Worm (Caenorhabditis elegans) whole organism, midembryonic: Measurements from ENCODE around the gene Y41C4A.21.
A peak's percentile ranks its signal among the peaks of the same experiment; 100 is the strongest.

ENCODE experiments used
- T22C8.4 ChIP-seq: fragments of 200-800 bp; sonication (Bioruptor generic); IDR thresholded peaks from 2 replicates; pipeline ENCODE4 v1.3.6; 2022; ENCODE audit warnings: missing genetic modification characterization, missing compliant biosample characterization
- cog-1 ChIP-seq: sonication (generic microtip); optimal IDR thresholded peaks from 2 replicates; lab custom pipeline; 2016; ENCODE audit warnings: missing genetic modification characterization, missing compliant biosample characterization
- flt-1 ChIP-seq: fragments of 200-800 bp; sonication (Bioruptor generic); IDR thresholded peaks from 2 replicates; pipeline ENCODE4 v1.3.6; 2022; ENCODE audit warnings: missing genetic modification characterization, missing compliant biosample characterization
- klf-2 ChIP-seq: fragments of 200-800 bp; sonication (Bioruptor generic); conservative IDR thresholded peaks from 2 replicates; pipeline ENCODE4 v1.3.6; 2022; ENCODE audit warnings: missing genetic modification reagents, missing genetic modification characterization, missing compliant biosample characterization
- med-1 ChIP-seq: sonication (generic microtip); optimal IDR thresholded peaks from 2 replicates; lab custom pipeline; 2017; ENCODE audit warnings: missing genetic modification characterization, mild to moderate bottlenecking, missing compliant biosample characterization, antibody characterized with exemption, missing genetic modification reagents; ENCODE audit not compliant: insufficient read depth
- ref-1 ChIP-seq: fragments of 200-800 bp; sonication (Bioruptor generic); conservative IDR thresholded peaks from 2 replicates; pipeline ENCODE4 v1.3.6; 2022; ENCODE audit warnings: missing genetic modification reagents, missing genetic modification characterization, missing compliant biosample characterization
- tab-1 ChIP-seq: fragments of 200-800 bp; sonication (Bioruptor generic); IDR thresholded peaks from 2 replicates; pipeline ENCODE4 v1.3.6; 2022; ENCODE audit warnings: missing genetic modification characterization, missing compliant biosample characterization
- ztf-23 ChIP-seq: fragments of 200-800 bp; sonication (Bioruptor generic); IDR thresholded peaks from 2 replicates; pipeline ENCODE4 v1.3.6; 2022; ENCODE audit warnings: missing genetic modification reagents, missing genetic modification characterization, missing compliant biosample characterization
- ztf-29 ChIP-seq: fragments of 200-800 bp; sonication (Bioruptor generic); IDR thresholded peaks from 2 replicates; pipeline ENCODE4 v1.3.6; 2022; ENCODE audit warnings: missing genetic modification reagents, missing genetic modification characterization, missing compliant biosample characterization

Gene Y41C4A.21

ce11 chrIII:11732056-11732455 lies at the start of gene Y41C4A.21:
Y41C4A.21 (plus strand) TSS chrIII:11732356.
- TF ChIP-seq ztf-23 (GFP tag; lab: Robert Waterston, UW) = no peak
- TF ChIP-seq med-1 (GFP tag; lab: Kevin White, UChicago) = no peak
- no peak for TF ChIP-seq cog-1 (tag; lab: Kevin White, UChicago)
- no peak for TF ChIP-seq ztf-29 (GFP tag; lab: Robert Waterston, UW)
- no peak for TF ChIP-seq tab-1
- no peak for TF ChIP-seq klf-2 (GFP tag; lab: Robert Waterston, UW)
- no peak for TF ChIP-seq T22C8.4 (GFP tag; lab: Robert Waterston, UW)
- TF ChIP-seq flt-1 (GFP tag; lab: Robert Waterston, UW) = no peak

DNA sequence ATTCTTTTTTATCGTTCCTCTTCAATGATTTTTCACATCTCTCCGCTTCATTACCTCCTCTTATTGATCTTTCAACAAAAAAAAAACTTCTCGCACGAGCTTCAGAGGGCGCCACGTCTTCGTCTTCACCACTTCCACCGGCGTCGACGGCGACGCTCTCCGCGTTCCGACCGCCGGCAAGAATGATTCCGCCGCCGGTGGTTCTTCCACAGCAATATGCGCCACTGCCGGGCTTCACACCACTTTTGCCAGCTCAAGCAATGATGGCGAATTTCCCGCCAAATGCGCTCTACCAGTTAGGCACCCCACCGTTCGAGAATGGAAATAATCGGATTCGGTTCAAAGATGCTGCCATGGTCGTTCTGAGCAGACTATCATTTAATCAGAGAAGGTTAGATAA lies 49.1 kb upstream of the Y41C4A.21 start:
- no peak for TF ChIP-seq flt-1 (GFP tag; lab: Robert Waterston, UW)
- no peak for TF ChIP-seq tab-1
- no peak for TF ChIP-seq klf-2 (GFP tag; lab: Robert Waterston, UW)
- TF ChIP-seq ztf-23 (GFP tag; lab: Robert Waterston, UW) = no peak
- TF ChIP-seq cog-1 (tag; lab: Kevin White, UChicago) = no peak
- no peak for TF ChIP-seq med-1 (GFP tag; lab: Kevin White, UChicago)
- TF ChIP-seq ref-1 = no peak
- no peak for TF ChIP-seq ztf-29 (GFP tag; lab: Robert Waterston, UW)
- TF ChIP-seq T22C8.4 (GFP tag; lab: Robert Waterston, UW) = no peak

DNA sequence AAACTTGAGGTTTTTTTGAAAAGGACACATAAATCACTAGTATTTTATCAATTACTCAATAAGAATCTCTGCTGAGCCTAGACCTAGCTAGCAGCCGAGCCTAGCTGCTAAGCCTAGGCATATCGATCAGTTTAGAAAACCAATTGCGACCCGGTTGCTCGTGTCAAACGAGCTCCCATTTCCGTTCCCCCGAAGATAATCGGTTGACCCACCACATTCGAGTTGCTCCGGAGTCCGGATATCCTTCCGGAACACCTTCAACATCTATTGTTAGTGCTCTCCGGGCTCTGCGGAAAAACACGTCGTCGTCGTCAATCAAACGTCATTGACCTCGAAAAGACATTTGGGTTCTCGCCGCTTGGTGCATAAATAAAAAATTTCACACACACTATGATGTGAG lies 48.4 kb upstream of the Y41C4A.21 start:
- no peak for TF ChIP-seq klf-2 (GFP tag; lab: Robert Waterston, UW)
- TF ChIP-seq ztf-29 (GFP tag; lab: Robert Waterston, UW) = no peak
- TF ChIP-seq T22C8.4 (GFP tag; lab: Robert Waterston, UW) = no peak
- no peak for TF ChIP-seq flt-1 (GFP tag; lab: Robert Waterston, UW)
- no peak for TF ChIP-seq cog-1 (tag; lab: Kevin White, UChicago)
- no peak for TF ChIP-seq ref-1
- no peak for TF ChIP-seq tab-1

DNA sequence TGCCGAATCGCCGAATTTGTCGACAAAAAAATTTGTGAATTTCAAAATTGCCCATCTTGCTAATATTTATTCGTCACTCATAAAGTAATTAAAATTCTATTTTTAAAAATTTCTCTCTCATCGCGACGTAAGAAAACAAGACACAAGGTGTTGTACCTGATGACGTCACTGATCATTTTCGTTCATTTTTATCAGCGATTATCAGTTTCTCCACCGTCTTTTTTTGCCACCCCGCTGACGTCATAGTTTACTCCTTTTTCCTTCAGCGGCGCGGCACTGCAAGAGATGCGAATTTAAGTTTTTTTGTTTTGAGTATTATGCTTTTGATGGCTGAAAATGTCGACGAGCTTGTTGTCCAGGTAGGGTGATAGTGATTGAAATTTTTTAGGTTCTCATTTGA lies 47.4 kb upstream of the Y41C4A.21 start:
- TF ChIP-seq ztf-29 (GFP tag; lab: Robert Waterston, UW) (no peak), T22C8.4 (GFP tag; lab: Robert Waterston, UW) (no peak), ref-1 (no peak), flt-1 (GFP tag; lab: Robert Waterston, UW) (no peak), tab-1 (no peak), med-1 (GFP tag; lab: Kevin White, UChicago) (no peak), ztf-23 (GFP tag; lab: Robert Waterston, UW) (no peak), klf-2 (GFP tag; lab: Robert Waterston, UW) (no peak), cog-1 (tag; lab: Kevin White, UChicago) (no peak)

DNA sequence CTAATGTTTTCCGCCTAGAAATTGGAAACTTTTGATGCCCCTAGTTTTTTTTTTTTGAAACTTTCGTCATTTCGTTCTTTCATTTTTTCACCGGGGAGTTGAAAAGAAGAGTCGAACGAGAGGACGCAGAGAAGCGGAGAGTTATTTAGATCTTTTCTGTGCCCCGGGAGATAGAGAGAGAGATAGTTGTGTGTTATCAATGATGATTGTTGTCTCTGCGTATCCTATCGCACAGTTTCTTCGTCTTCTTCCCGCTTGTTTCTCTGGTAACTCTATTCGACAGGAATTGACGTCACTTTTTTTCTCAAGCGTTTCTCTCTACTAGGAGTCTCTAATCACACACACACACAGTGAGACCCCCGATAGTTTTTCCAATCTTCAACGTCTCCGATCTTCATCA lies 42.9 kb upstream of the Y41C4A.21 start:
- TF ChIP-seq ref-1 (no peak), flt-1 (GFP tag; lab: Robert Waterston, UW) (no peak), med-1 (GFP tag; lab: Kevin White, UChicago) (no peak), cog-1 (tag; lab: Kevin White, UChicago) (no peak), T22C8.4 (GFP tag; lab: Robert Waterston, UW) (no peak), ztf-29 (GFP tag; lab: Robert Waterston, UW) (no peak), ztf-23 (GFP tag; lab: Robert Waterston, UW) (no peak), klf-2 (GFP tag; lab: Robert Waterston, UW) (no peak), tab-1 (no peak)

- TF ChIP-seq ztf-23 (GFP tag; lab: Robert Waterston, UW) = no peak
- no peak for TF ChIP-seq T22C8.4 (GFP tag; lab: Robert Waterston, UW)
- no peak for TF ChIP-seq ztf-29 (GFP tag; lab: Robert Waterston, UW)
- TF ChIP-seq klf-2 (GFP tag; lab: Robert Waterston, UW) = no peak
- no peak for TF ChIP-seq cog-1 (tag; lab: Kevin White, UChicago)
Measured at ce11 chrIII:11689887-11690286, 42.3 kb upstream of the Y41C4A.21 start.

ce11 chrIII:11692380-11692779 lies 39.8 kb upstream of the Y41C4A.21 start:
- TF ChIP-seq med-1 (GFP tag; lab: Kevin White, UChicago) = no peak
- no peak for TF ChIP-seq klf-2 (GFP tag; lab: Robert Waterston, UW)
- TF ChIP-seq flt-1 (GFP tag; lab: Robert Waterston, UW) = no peak
- TF ChIP-seq T22C8.4 (GFP tag; lab: Robert Waterston, UW) = no peak
- TF ChIP-seq ztf-29 (GFP tag; lab: Robert Waterston, UW) = no peak
- TF ChIP-seq ref-1 = no peak
- no peak for TF ChIP-seq tab-1
- TF ChIP-seq ztf-23 (GFP tag; lab: Robert Waterston, UW) = no peak
- no peak for TF ChIP-seq cog-1 (tag; lab: Kevin White, UChicago)

DNA sequence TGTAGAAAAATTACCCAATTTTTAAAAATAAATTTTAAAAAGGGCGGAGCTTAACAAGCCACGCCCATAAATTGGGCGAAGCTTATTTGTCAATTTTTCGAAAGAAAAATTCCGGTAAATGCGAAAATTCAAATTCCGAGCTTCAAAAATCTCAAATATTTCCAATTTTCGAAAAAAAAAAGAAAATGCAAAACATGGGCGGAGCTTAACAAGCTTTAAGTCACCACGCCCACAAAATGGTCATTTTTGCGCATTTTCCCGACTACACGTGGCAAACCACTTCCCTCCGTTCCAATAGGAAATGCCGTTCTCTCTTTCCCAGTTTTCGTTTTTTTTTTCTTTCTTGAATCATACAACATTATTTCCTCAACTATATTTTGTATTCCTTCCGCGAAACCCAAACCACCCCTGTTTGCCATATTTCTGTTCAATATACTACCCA lies 37.6 kb upstream of the Y41C4A.21 start:
- TF ChIP-seq flt-1 (GFP tag; lab: Robert Waterston, UW) (no peak), ztf-23 (GFP tag; lab: Robert Waterston, UW) (0 out of 2 replicates have a peak, but pooled peaks have one; percentile 15)

ce11 chrIII:11694975-11695374 lies 37.2 kb upstream of the Y41C4A.21 start, which contains the start of gene Y41C4A.22:
Y41C4A.22 (plus strand) TSS chrIII:11695275.
- TF ChIP-seq med-1 (GFP tag; lab: Kevin White, UChicago) (no peak), ref-1 (no peak), flt-1 (GFP tag; lab: Robert Waterston, UW) (no peak), ztf-23 (GFP tag; lab: Robert Waterston, UW) (no peak), cog-1 (tag; lab: Kevin White, UChicago) (no peak), ztf-29 (GFP tag; lab: Robert Waterston, UW) (no peak), tab-1 (no peak), klf-2 (GFP tag; lab: Robert Waterston, UW) (no peak), T22C8.4 (GFP tag; lab: Robert Waterston, UW) (no peak)

- TF ChIP-seq cog-1 (tag; lab: Kevin White, UChicago) (no peak), T22C8.4 (GFP tag; lab: Robert Waterston, UW) (no peak), ztf-29 (GFP tag; lab: Robert Waterston, UW) (no peak), klf-2 (GFP tag; lab: Robert Waterston, UW) (no peak), tab-1 (no peak), ref-1 (no peak), flt-1 (GFP tag; lab: Robert Waterston, UW) (no peak), med-1 (GFP tag; lab: Kevin White, UChicago) (no peak), ztf-23 (GFP tag; lab: Robert Waterston, UW) (no peak)
Measured at ce11 chrIII:11696273-11696672, 35.9 kb upstream of the Y41C4A.21 start, which contains the start of gene Y41C4A.6. Y41C4A.6 (plus strand) TSS chrIII:11696573.
